Worm (Caenorhabditis elegans) whole organism, L1 larva: Measurements from ENCODE around the gene ubc-8.

Source experiments
- lin-13 ChIP-seq: fragments of 150-350 bp; optimal IDR thresholded peaks from 2 replicates; lab custom pipeline; 2014; ENCODE audit warnings: missing biosample characterization, missing genetic modification reagents, missing genetic modification characterization
- mep-1 ChIP-seq: fragments of 150-350 bp; optimal IDR thresholded peaks from 2 replicates; lab custom pipeline; 2014; ENCODE audit warnings: missing biosample characterization, missing genetic modification characterization

ce11 chrIV:2750607-2751006 lies 43.6 kb upstream of the ubc-8 start:
- TF ChIP-seq mep-1 (tag; lab: Kevin White, UChicago) (no peak), lin-13 (GFP tag; lab: Kevin White, UChicago) (no peak)
